Worm (Caenorhabditis elegans) whole organism, midembryonic: Measurements from ENCODE around the gene F32D8.7.

Experiments
- T22C8.4 ChIP-seq: fragments of 200-800 bp; sonication (Bioruptor generic); IDR thresholded peaks from 2 replicates; pipeline ENCODE4 v1.3.6; 2022; ENCODE audit warnings: missing genetic modification characterization, missing compliant biosample characterization
- cog-1 ChIP-seq: sonication (generic microtip); optimal IDR thresholded peaks from 2 replicates; lab custom pipeline; 2016; ENCODE audit warnings: missing genetic modification characterization, missing compliant biosample characterization
- flt-1 ChIP-seq: fragments of 200-800 bp; sonication (Bioruptor generic); IDR thresholded peaks from 2 replicates; pipeline ENCODE4 v1.3.6; 2022; ENCODE audit warnings: missing genetic modification characterization, missing compliant biosample characterization
- klf-2 ChIP-seq: fragments of 200-800 bp; sonication (Bioruptor generic); conservative IDR thresholded peaks from 2 replicates; pipeline ENCODE4 v1.3.6; 2022; ENCODE audit warnings: missing genetic modification reagents, missing genetic modification characterization, missing compliant biosample characterization
- ref-1 ChIP-seq: fragments of 200-800 bp; sonication (Bioruptor generic); conservative IDR thresholded peaks from 2 replicates; pipeline ENCODE4 v1.3.6; 2022; ENCODE audit warnings: missing genetic modification reagents, missing genetic modification characterization, missing compliant biosample characterization
- tab-1 ChIP-seq: fragments of 200-800 bp; sonication (Bioruptor generic); IDR thresholded peaks from 2 replicates; pipeline ENCODE4 v1.3.6; 2022; ENCODE audit warnings: missing genetic modification characterization, missing compliant biosample characterization
- ztf-23 ChIP-seq: fragments of 200-800 bp; sonication (Bioruptor generic); IDR thresholded peaks from 2 replicates; pipeline ENCODE4 v1.3.6; 2022; ENCODE audit warnings: missing genetic modification reagents, missing genetic modification characterization, missing compliant biosample characterization

DNA sequence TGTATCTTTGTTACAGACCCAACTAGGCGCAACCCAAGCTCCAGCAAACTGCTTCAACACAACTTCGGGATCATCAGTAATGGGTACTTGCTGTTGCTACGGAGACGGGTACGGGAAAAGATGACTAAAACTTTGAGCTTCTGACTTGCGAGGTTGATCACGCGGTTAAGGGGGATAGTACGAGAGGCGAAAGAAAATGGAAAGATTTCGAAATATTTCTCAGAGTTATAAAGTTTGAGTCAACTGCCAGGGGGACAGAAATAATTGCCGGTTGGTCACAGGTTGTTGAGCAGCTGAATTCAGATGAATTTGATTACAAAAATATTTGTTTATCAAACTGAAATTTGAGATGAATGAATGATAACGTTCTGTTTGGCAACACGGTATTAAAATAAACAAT lies 27.4 kb downstream of the F32D8.7 start:
- TF ChIP-seq ztf-23 (GFP tag; lab: Robert Waterston, UW) (no peak), tab-1 (GFP tag; lab: Robert Waterston, UW) (no peak), ref-1 (GFP tag; lab: Robert Waterston, UW) (no peak), T22C8.4 (GFP tag; lab: Robert Waterston, UW) (no peak), klf-2 (no peak), cog-1 (no peak), flt-1 (GFP tag; lab: Robert Waterston, UW) (no peak)
